Fruit fly (Drosophila melanogaster): Measurements from ENCODE around the gene DIP-epsilon.

Gene DIP-epsilon

dm6 chr2L:6337843-6338366 lies 73.2 kb downstream of the DIP-epsilon start (continued):
- TF ChIP-seq sd (tag; optimal IDR thresholded peaks at IDR 0.05): peak; percentile 81
- peak; percentile 81 for TF ChIP-seq Elba2 (GFP tag; optimal IDR thresholded peaks at IDR 0.05)
- no peak for TF ChIP-seq CG11247 (GFP tag; IDR thresholded peaks at IDR 0.05)
- TF ChIP-seq fd3F (GFP tag; optimal IDR thresholded peaks at IDR 0.05): no peak
